Worm (Caenorhabditis elegans) whole organism, L1 larva: ENCODE data around the gene F09B12.3.

Experiments used
- egl-13 ChIP-seq: sonication (generic microtip); optimal IDR thresholded peaks from 2 replicates; lab custom pipeline; 2016; ENCODE audit warnings: missing genotype, missing genetic modification reagents, missing genetic modification characterization, missing compliant biosample characterization
- egl-27 ChIP-seq, 2 experiments: fragments of 150-350 bp in 1 of 2; sonication (generic microtip); optimal IDR thresholded peaks; 3 replicates each; lab custom pipeline; 2017 to 2018; ENCODE audit warnings: missing biosample characterization in 2 of 2, missing genetic modification characterization in 2 of 2, missing genetic modification reagents in 2 of 2
- fkh-4 ChIP-seq: sonication (generic microtip); optimal IDR thresholded peaks from 2 replicates; lab custom pipeline; 2016; ENCODE audit warnings: missing compliant biosample characterization, missing genetic modification characterization, borderline replicate concordance
- jun-1 ChIP-seq: fragments of 150-350 bp; optimal IDR thresholded peaks from 2 replicates; lab custom pipeline; 2014; ENCODE audit warnings: missing biosample characterization, missing genetic modification reagents, missing genetic modification characterization
- mef-2 ChIP-seq: fragments of 150-350 bp; optimal IDR thresholded peaks from 2 replicates; lab custom pipeline; 2014; ENCODE audit warnings: missing biosample characterization, missing genetic modification characterization
- nhr-11 ChIP-seq: fragments of 150-350 bp; optimal IDR thresholded peaks from 2 replicates; lab custom pipeline; 2014; ENCODE audit warnings: missing biosample characterization, missing genetic modification characterization
- pqm-1 ChIP-seq: sonication (generic microtip); optimal IDR thresholded peaks from 3 replicates; lab custom pipeline; 2017; ENCODE audit warnings: missing biosample characterization, missing genetic modification characterization
- rnt-1 ChIP-seq: sonication (generic microtip); optimal IDR thresholded peaks from 2 replicates; lab custom pipeline; 2016; ENCODE audit warnings: mild to moderate bottlenecking, missing genetic modification characterization, moderate library complexity, missing compliant biosample characterization
- snpc-4 ChIP-seq: fragments of 150-350 bp; optimal IDR thresholded peaks from 2 replicates; lab custom pipeline; 2014; ENCODE audit warnings: missing biosample characterization, missing genetic modification characterization
- sox-4 ChIP-seq: sonication (generic microtip); optimal IDR thresholded peaks from 2 replicates; lab custom pipeline; 2016; ENCODE audit warnings: missing genetic modification characterization, missing compliant biosample characterization

ce11 chrX:15052385-15052784 lies 45.4 kb downstream of the F09B12.3 start, which contains the start of gene H03G16.6:
- TF ChIP-seq egl-13 (no peak), snpc-4 (tag; lab: Kevin White, UChicago) (no peak), sox-4 (tag; lab: Kevin White, UChicago) (no peak), rnt-1 (tag; lab: Kevin White, UChicago) (no peak), pqm-1 (tag; lab: Kevin White, UChicago) (no peak), jun-1 (tag; lab: Kevin White, UChicago) (no peak), egl-27 (tag; optimal IDR thresholded peaks at IDR 0.05; lab: Kevin White, UChicago) (no peak), fkh-4 (tag; lab: Kevin White, UChicago) (no peak), nhr-11 (tag; lab: Kevin White, UChicago) (no peak), mef-2 (tag; lab: Kevin White, UChicago) (no peak)
